Worm (Caenorhabditis elegans) whole organism, late embryonic: ENCODE data around the gene elt-3.

Experiments
- mec-3 ChIP-seq: sonication (generic microtip); optimal IDR thresholded peaks from 2 replicates; lab custom pipeline; 2016; ENCODE audit warnings: borderline replicate concordance, missing genetic modification characterization, missing compliant biosample characterization
- pros-1 ChIP-seq: fragments of 150-350 bp; optimal IDR thresholded peaks from 2 replicates; lab custom pipeline; 2014; ENCODE audit warnings: missing biosample characterization, missing genetic modification reagents, missing genetic modification characterization

DNA sequence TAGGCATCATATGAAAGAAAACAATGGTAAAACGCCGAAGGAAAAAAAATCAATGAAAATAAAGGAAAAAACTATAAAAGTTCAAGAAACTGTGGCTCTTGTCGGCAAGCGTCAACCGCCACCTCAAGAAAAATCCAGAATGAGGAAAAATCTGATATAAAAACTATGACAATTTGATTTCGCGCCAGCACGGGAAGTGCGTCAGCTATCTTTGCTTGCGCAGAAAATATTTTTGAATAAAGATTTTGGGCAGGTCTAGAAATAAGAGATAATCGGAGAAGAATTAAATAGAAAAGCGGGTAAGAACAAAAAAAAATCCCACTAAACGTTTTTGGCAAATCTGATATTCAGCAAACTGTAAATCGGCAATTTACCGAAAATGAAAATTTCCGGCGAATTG is 16.5 kb upstream of the elt-3 start:
- TF ChIP-seq mec-3 = no peak
- TF ChIP-seq pros-1 = no peak
